Worm (Caenorhabditis elegans): ENCODE data around the gene C52B11.5.

- TF ChIP-seq ets-4 (tag; optimal IDR thresholded peaks at IDR 0.05) = no peak
- no peak for TF ChIP-seq ama-1 (optimal IDR thresholded peaks at IDR 0.05)
- no peak for TF ChIP-seq tbx-7 (tag; optimal IDR thresholded peaks at IDR 0.05)
- TF ChIP-seq pqm-1 (tag; optimal IDR thresholded peaks at IDR 0.05) = no peak
- no peak for TF ChIP-seq che-1 (tag; optimal IDR thresholded peaks at IDR 0.05)
- TF ChIP-seq sox-2 (GFP tag; IDR thresholded peaks at IDR 0.05) = no peak
- TF ChIP-seq pax-1 (tag; optimal IDR thresholded peaks at IDR 0.05) = no peak
- TF ChIP-seq dmd-4 (tag; optimal IDR thresholded peaks at IDR 0.05; ENCODE audit: borderline replicate concordance) = no peak
- no peak for TF ChIP-seq dve-1 (tag; optimal IDR thresholded peaks at IDR 0.05)
These were observed 40.5 kb upstream of the C52B11.5 start for ce11 chrX:1232074-1232473.

Data from whole organism, late embryonic.